Fruit fly (Drosophila melanogaster) whole organism, embryonic: ENCODE data around the gene CG3662.

Source experiments
- Atf6 ChIP-seq: fragments of 200-800 bp; sonication (Bioruptor generic); IDR thresholded peaks from 2 replicates; pipeline ENCODE4 v1.3.6; 2022; ENCODE audit warnings: missing biosample characterization, missing genetic modification characterization
- Blimp-1 ChIP-seq: fragments of 200-800 bp; sonication (Bioruptor generic); optimal IDR thresholded peaks from 3 replicates; lab custom pipeline; 2018; ENCODE audit warnings: missing biosample characterization, missing genetic modification characterization, mild to moderate bottlenecking, moderate library complexity, missing genetic modification reagents
- CG13123 ChIP-seq: fragments of 200-800 bp; sonication (Bioruptor generic); optimal IDR thresholded peaks from 2 replicates; lab custom pipeline; 2016; ENCODE audit warnings: missing biosample characterization, missing genetic modification characterization
- CG14050 ChIP-seq: fragments of 200-800 bp; sonication (Bioruptor generic); IDR thresholded peaks from 3 replicates; pipeline ENCODE4 v1.3.6; 2022; ENCODE audit warnings: missing biosample characterization, missing genetic modification characterization
- CG15073 ChIP-seq: fragments of 200-800 bp; sonication (Bioruptor generic); optimal IDR thresholded peaks from 2 replicates; lab custom pipeline; 2016; ENCODE audit warnings: missing biosample characterization, missing genetic modification characterization
- CG16779 ChIP-seq: fragments of 200-800 bp; sonication (Bioruptor generic); IDR thresholded peaks from 2 replicates; pipeline ENCODE4 v1.3.6; 2022; ENCODE audit warnings: missing biosample characterization, missing genetic modification characterization
- CG17359 ChIP-seq: fragments of 200-800 bp; sonication (Bioruptor generic); optimal IDR thresholded peaks from 3 replicates; lab custom pipeline; 2018; ENCODE audit warnings: missing biosample characterization, mild to moderate bottlenecking, missing genetic modification characterization, moderate library complexity
- CG17802 ChIP-seq: fragments of 200-800 bp; sonication (Bioruptor generic); optimal IDR thresholded peaks from 2 replicates; lab custom pipeline; 2018; ENCODE audit warnings: missing biosample characterization, mild to moderate bottlenecking, missing genetic modification characterization, moderate library complexity
- CG1792 ChIP-seq: fragments of 200-800 bp; sonication (Bioruptor generic); optimal IDR thresholded peaks from 2 replicates; lab custom pipeline; 2016; ENCODE audit warnings: missing biosample characterization, missing genetic modification characterization
- CG18011 ChIP-seq: fragments of 200-800 bp; sonication (Bioruptor generic); optimal IDR thresholded peaks from 2 replicates; lab custom pipeline; 2017; ENCODE audit warnings: missing biosample characterization, missing genetic modification characterization, mild to moderate bottlenecking, moderate library complexity, missing genotype
- CG2116 ChIP-seq: fragments of 200-800 bp; sonication (Bioruptor generic); optimal IDR thresholded peaks from 3 replicates; lab custom pipeline; 2018; ENCODE audit warnings: missing biosample characterization, mild to moderate bottlenecking, missing genetic modification characterization
- CG2712 ChIP-seq: fragments of 200-800 bp; optimal IDR thresholded peaks from 3 replicates; lab custom pipeline; 2019; ENCODE audit warnings: missing biosample characterization, mild to moderate bottlenecking, missing genetic modification characterization, moderate library complexity
- CG3281 ChIP-seq: fragments of 200-800 bp; sonication (Bioruptor generic); optimal IDR thresholded peaks from 3 replicates; lab custom pipeline; 2017; ENCODE audit warnings: missing biosample characterization, mild to moderate bottlenecking, missing genetic modification characterization
- CG6683 ChIP-seq: fragments of 200-800 bp; sonication (Bioruptor generic); optimal IDR thresholded peaks from 2 replicates; lab custom pipeline; 2017; ENCODE audit warnings: missing biosample characterization, mild to moderate bottlenecking, missing genetic modification characterization, missing genetic modification reagents
- CG7745 ChIP-seq: fragments of 200-800 bp; sonication (Bioruptor generic); optimal IDR thresholded peaks from 2 replicates; lab custom pipeline; 2018; ENCODE audit warnings: missing biosample characterization, mild to moderate bottlenecking, missing genetic modification characterization, moderate library complexity
- CG7786 ChIP-seq: fragments of 200-800 bp; sonication (Bioruptor generic); optimal IDR thresholded peaks from 2 replicates; lab custom pipeline; 2016; ENCODE audit warnings: missing biosample characterization, missing genetic modification characterization
- CG8359 ChIP-seq: fragments of 200-800 bp; sonication (Bioruptor generic); optimal IDR thresholded peaks from 2 replicates; lab custom pipeline; 2017; ENCODE audit warnings: missing biosample characterization, mild to moderate bottlenecking, missing genetic modification characterization, borderline replicate concordance
- CG8478 ChIP-seq: fragments of >200 bp; optimal IDR thresholded peaks from 2 replicates; lab custom pipeline; 2018
- Dek ChIP-seq: fragments of 200-800 bp; sonication (Bioruptor generic); optimal IDR thresholded peaks from 3 replicates; lab custom pipeline; 2019; ENCODE audit warnings: missing biosample characterization, mild to moderate bottlenecking, missing genetic modification characterization, moderate library complexity
- Hmr ChIP-seq: fragments of 200-800 bp; sonication (Bioruptor generic); optimal IDR thresholded peaks from 3 replicates; lab custom pipeline; 2017; ENCODE audit warnings: mild to moderate bottlenecking, missing biosample characterization, missing genetic modification reagents, missing genetic modification characterization
- Hr78 ChIP-seq, 2 experiments: fragments of 200-800 bp in 1 of 2; fragments of >200 bp in 1 of 2; sonication (Bioruptor generic) in 1 of 2; optimal IDR thresholded peaks; 2 replicates each; lab custom pipeline; 2017 to 2019; ENCODE audit warnings: missing biosample characterization in 2 of 2, missing genetic modification characterization in 2 of 2, mild to moderate bottlenecking in 1 of 2, moderate library complexity in 1 of 2
- Kr ChIP-seq: fragments of 200-800 bp; sonication (Bioruptor generic); optimal IDR thresholded peaks from 2 replicates; lab custom pipeline; 2017; ENCODE audit warnings: missing biosample characterization, mild to moderate bottlenecking, missing genetic modification characterization
- Lpt ChIP-seq: fragments of >200 bp; optimal IDR thresholded peaks from 2 replicates; lab custom pipeline; 2018; ENCODE audit warnings: missing biosample characterization, missing genetic modification characterization
- MESR4 ChIP-seq: fragments of 200-800 bp; sonication (Bioruptor generic); optimal IDR thresholded peaks from 2 replicates; lab custom pipeline; 2018; ENCODE audit warnings: missing biosample characterization, mild to moderate bottlenecking, missing genetic modification characterization, moderate library complexity
- Nf-YC ChIP-seq: fragments of 200-800 bp; optimal IDR thresholded peaks from 3 replicates; lab custom pipeline; 2019; ENCODE audit warnings: missing biosample characterization, mild to moderate bottlenecking, missing genetic modification characterization, moderate library complexity
- Oaz ChIP-seq: fragments of 200-800 bp; sonication (Bioruptor generic); IDR thresholded peaks from 2 replicates; pipeline ENCODE4 v1.3.6; 2022; ENCODE audit warnings: missing biosample characterization, missing genetic modification characterization
- Oli ChIP-seq: fragments of 200-800 bp; sonication (Bioruptor generic); optimal IDR thresholded peaks from 2 replicates; lab custom pipeline; 2018; ENCODE audit warnings: missing biosample characterization, mild to moderate bottlenecking, missing genetic modification characterization, moderate library complexity
- Usf ChIP-seq: fragments of 200-800 bp; sonication (Bioruptor generic); optimal IDR thresholded peaks from 2 replicates; lab custom pipeline; 2017; ENCODE audit warnings: missing genotype, missing biosample characterization, missing genetic modification characterization
- chinmo ChIP-seq: fragments of 200-800 bp; sonication (Bioruptor generic); IDR thresholded peaks from 4 replicates; pipeline ENCODE4 v1.3.6; 2022; ENCODE audit warnings: missing biosample characterization, missing genetic modification characterization; ENCODE audit not compliant: partially characterized antibody
- crol ChIP-seq: fragments of 200-800 bp; sonication (Bioruptor generic); IDR thresholded peaks from 2 replicates; pipeline ENCODE4 v1.3.6; 2022; ENCODE audit warnings: missing biosample characterization, missing genetic modification characterization
- da ChIP-seq: fragments of 200-800 bp; sonication (Bioruptor generic); optimal IDR thresholded peaks from 2 replicates; lab custom pipeline; 2016; ENCODE audit warnings: missing biosample characterization, missing genetic modification characterization
- disco-r ChIP-seq: fragments of 200-800 bp; sonication (Bioruptor generic); optimal IDR thresholded peaks from 2 replicates; lab custom pipeline; 2016; ENCODE audit warnings: missing biosample characterization, missing genetic modification characterization
- dmrt11E ChIP-seq: fragments of 200-800 bp; sonication (Bioruptor generic); optimal IDR thresholded peaks from 3 replicates; lab custom pipeline; 2018; ENCODE audit warnings: missing biosample characterization, mild to moderate bottlenecking, missing genetic modification characterization, moderate library complexity
- fu2 ChIP-seq: fragments of 200-800 bp; sonication (Bioruptor generic); optimal IDR thresholded peaks from 2 replicates; lab custom pipeline; 2016; ENCODE audit warnings: missing biosample characterization, missing genetic modification characterization
- gcm ChIP-seq: fragments of 200-800 bp; sonication (Bioruptor generic); optimal IDR thresholded peaks from 2 replicates; lab custom pipeline; 2019; ENCODE audit warnings: missing biosample characterization, mild to moderate bottlenecking, missing genetic modification characterization, moderate library complexity
- gro ChIP-seq: fragments of 200-800 bp; sonication (Bioruptor generic); optimal IDR thresholded peaks from 2 replicates; lab custom pipeline; 2016; ENCODE audit warnings: missing biosample characterization, missing genetic modification characterization
- jing ChIP-seq: fragments of 200-800 bp; sonication (Bioruptor generic); optimal IDR thresholded peaks from 2 replicates; lab custom pipeline; 2018; ENCODE audit warnings: missing biosample characterization, mild to moderate bottlenecking, missing genetic modification characterization
- knrl ChIP-seq: fragments of 200-800 bp; sonication (Bioruptor generic); IDR thresholded peaks from 3 replicates; pipeline ENCODE4 v1.3.6; 2022; ENCODE audit warnings: missing biosample characterization, missing genetic modification characterization; ENCODE audit not compliant: partially characterized antibody
- lola ChIP-seq, 3 experiments: fragments of >200 bp in 2 of 3; fragments of 200-800 bp in 1 of 3; sonication (Bioruptor generic) in 1 of 3; optimal IDR thresholded peaks; 2 replicates each; lab custom pipeline; 2017 to 2019; ENCODE audit warnings: missing biosample characterization in 3 of 3, missing genetic modification characterization in 3 of 3, mild to moderate bottlenecking in 1 of 3, moderate library complexity in 1 of 3
- maf-S ChIP-seq: fragments of 200-800 bp; sonication (Bioruptor generic); optimal IDR thresholded peaks from 2 replicates; lab custom pipeline; 2016; ENCODE audit warnings: missing biosample characterization, missing genetic modification characterization
- nmo ChIP-seq: fragments of 200-800 bp; sonication (Bioruptor generic); optimal IDR thresholded peaks from 2 replicates; lab custom pipeline; 2018; ENCODE audit warnings: missing biosample characterization, mild to moderate bottlenecking, missing genetic modification characterization, moderate library complexity
- pum ChIP-seq: fragments of 200-800 bp; sonication (Bioruptor generic); optimal IDR thresholded peaks from 2 replicates; lab custom pipeline; 2016; ENCODE audit warnings: missing biosample characterization, missing genetic modification characterization
- pzg ChIP-seq: fragments of 200-800 bp; sonication (Bioruptor generic); optimal IDR thresholded peaks from 3 replicates; lab custom pipeline; 2018; ENCODE audit warnings: missing biosample characterization, mild to moderate bottlenecking, missing genetic modification characterization, moderate library complexity
- sd ChIP-seq: fragments of 200-800 bp; sonication (Bioruptor generic); optimal IDR thresholded peaks from 3 replicates; lab custom pipeline; 2018; ENCODE audit warnings: missing biosample characterization, mild to moderate bottlenecking, missing genetic modification characterization, moderate library complexity
- sens ChIP-seq: fragments of 200-800 bp; sonication (Bioruptor generic); peaks from one replicate; lab custom pipeline; 2016; ENCODE audit warnings: missing biosample characterization, missing genetic modification characterization
- sob ChIP-seq: fragments of 200-800 bp; sonication (Bioruptor generic); IDR thresholded peaks from 2 replicates; pipeline ENCODE4 v1.3.6; 2022; ENCODE audit warnings: missing biosample characterization, missing genetic modification characterization
- stwl ChIP-seq: fragments of 200-800 bp; sonication (Bioruptor generic); optimal IDR thresholded peaks from 3 replicates; lab custom pipeline; 2018; ENCODE audit warnings: missing biosample characterization, mild to moderate bottlenecking, missing genetic modification characterization, moderate library complexity
- twi ChIP-seq: fragments of 200-800 bp; optimal IDR thresholded peaks from 2 replicates; lab custom pipeline; 2019; ENCODE audit warnings: missing biosample characterization, mild to moderate bottlenecking, missing genetic modification characterization, moderate library complexity
- usp ChIP-seq: fragments of >200 bp; optimal IDR thresholded peaks from 2 replicates; lab custom pipeline; 2017; ENCODE audit warnings: missing biosample characterization, missing genetic modification characterization
- wor ChIP-seq: fragments of 200-800 bp; sonication (Bioruptor generic); IDR thresholded peaks from 2 replicates; pipeline ENCODE4 v1.3.6; 2022; ENCODE audit warnings: missing biosample characterization, missing genetic modification characterization

The CG3662 gene

dm6 chr2L:865851-866250 is 44.8 kb downstream of the CG3662 start (continued):
- TF ChIP-seq CG18011 (GFP tag; lab: Kevin White, UChicago) = peak; percentile 71
- no peak for TF ChIP-seq chinmo (GFP tag; lab: Robert Waterston, UW)
- TF ChIP-seq Blimp-1 (GFP tag; lab: Kevin White, UChicago) = peak; percentile 95
- TF ChIP-seq CG8478 = no peak
- peak; percentile 62 for TF ChIP-seq MESR4 (GFP tag; lab: Kevin White, UChicago)
- TF ChIP-seq wor = peak; percentile 94
- peak; percentile 96 for TF ChIP-seq Oli (tag; lab: Kevin White, UChicago)
- TF ChIP-seq sob = peak; percentile 97
- peak; percentile 96 for TF ChIP-seq nmo (GFP tag; lab: Kevin White, UChicago)
- TF ChIP-seq Dek (tag; lab: Kevin White, UChicago) = peak; percentile 96
- TF ChIP-seq CG8359 (GFP tag; lab: Kevin White, UChicago) = peak; percentile 87
- peak; percentile 97 for TF ChIP-seq CG2712 (tag; lab: Kevin White, UChicago)
- peak; percentile 87 for TF ChIP-seq Usf (GFP tag; lab: Kevin White, UChicago)
- peak; percentile 88 for TF ChIP-seq twi (tag; lab: Kevin White, UChicago)
- peak; percentile 78 for TF ChIP-seq CG15073
- TF ChIP-seq gcm (GFP tag; lab: Kevin White, UChicago) = peak; percentile 95
- TF ChIP-seq CG7745 = peak; percentile 64
- peak; percentile 89 for TF ChIP-seq disco-r (GFP tag; lab: Kevin White, UChicago)
- TF ChIP-seq knrl (GFP tag; lab: Robert Waterston, UW) = no peak
- TF ChIP-seq crol (GFP tag; lab: Robert Waterston, UW) = peak; percentile 87
- peak; percentile 92 for TF ChIP-seq CG13123 (GFP tag; lab: Kevin White, UChicago)
- peak; percentile 96 for TF ChIP-seq gro (GFP tag; lab: Kevin White, UChicago)
- TF ChIP-seq lola (GFP tag; optimal IDR thresholded peaks at IDR 0.05; lab: Kevin White, UChicago) = peak in 1 of 3 experiments; percentile 93
- peak; percentile 79 for TF ChIP-seq Nf-YC (tag; lab: Kevin White, UChicago)
- TF ChIP-seq usp (GFP tag; lab: Kevin White, UChicago) = no peak
- peak; percentile 16 for TF ChIP-seq pzg (GFP tag; lab: Kevin White, UChicago)
- TF ChIP-seq CG1792 (GFP tag; lab: Kevin White, UChicago) = peak; percentile 92
- peak; percentile 88 for TF ChIP-seq CG6683 (GFP tag; lab: Kevin White, UChicago)
- TF ChIP-seq dmrt11E (tag; lab: Kevin White, UChicago) = peak; percentile 94
- TF ChIP-seq Kr (GFP tag; lab: Kevin White, UChicago) = peak; percentile 43
- TF ChIP-seq CG16779 (GFP tag; lab: Robert Waterston, UW) = peak; percentile 95
- peak; percentile 94 for TF ChIP-seq CG7786 (GFP tag; lab: Kevin White, UChicago)
- peak; percentile 93 for TF ChIP-seq Oaz (GFP tag; lab: Robert Waterston, UW)
- peak; percentile 74 for TF ChIP-seq CG2116 (GFP tag; lab: Kevin White, UChicago)
- TF ChIP-seq da (GFP tag; lab: Kevin White, UChicago) = peak; percentile 82
- peak; percentile 95 for TF ChIP-seq CG3281 (GFP tag; lab: Kevin White, UChicago)
- peak; percentile 43 for TF ChIP-seq stwl
- peak; percentile 95 for TF ChIP-seq Atf6 (GFP tag; lab: Robert Waterston, UW)
- TF ChIP-seq Hmr (GFP tag; lab: Kevin White, UChicago) = peak; percentile 96
- TF ChIP-seq CG17359 (tag; lab: Kevin White, UChicago) = peak; percentile 98
- peak; percentile 87 for TF ChIP-seq CG17802 (tag; lab: Kevin White, UChicago)
- TF ChIP-seq Hr78 (GFP tag; optimal IDR thresholded peaks at IDR 0.05; lab: Kevin White, UChicago) = peak in 1 of 2 experiments; percentile 94
- TF ChIP-seq maf-S (GFP tag; lab: Kevin White, UChicago) = peak; percentile 95
- TF ChIP-seq sens = peak; percentile 99
- peak; percentile 95 for TF ChIP-seq pum (GFP tag; lab: Kevin White, UChicago)
- TF ChIP-seq CG14050 (GFP tag; lab: Robert Waterston, UW) = peak; percentile 96
- no peak for TF ChIP-seq Lpt (GFP tag; lab: Kevin White, UChicago)
- TF ChIP-seq fu2 (GFP tag; lab: Kevin White, UChicago) = peak; percentile 93
- TF ChIP-seq jing (GFP tag; lab: Kevin White, UChicago) = peak; percentile 94
- peak; percentile 100 for TF ChIP-seq sd
